Fruit fly (Drosophila melanogaster) whole organism, embryonic: ENCODE measurements around the gene Ublcp1.

ENCODE experiments used
- Ada2b ChIP-seq: fragments of 200-800 bp; sonication (Bioruptor generic); IDR thresholded peaks from 2 replicates; pipeline ENCODE4 v1.3.6; 2022; ENCODE audit warnings: missing biosample characterization, missing genetic modification characterization
- Bdp1 ChIP-seq: fragments of 200-800 bp; sonication (Bioruptor generic); optimal IDR thresholded peaks from 3 replicates; lab custom pipeline; 2016; ENCODE audit warnings: missing biosample characterization, missing genetic modification characterization
- C15 ChIP-seq: fragments of 200-800 bp; sonication (Bioruptor generic); IDR thresholded peaks from 3 replicates; pipeline ENCODE4 v1.3.6; 2022; ENCODE audit warnings: missing biosample characterization, missing genetic modification characterization
- CG10321 ChIP-seq: fragments of 200-800 bp; sonication (Bioruptor generic); IDR thresholded peaks from 2 replicates; pipeline ENCODE4 v1.3.6; 2022; ENCODE audit warnings: missing biosample characterization, missing genetic modification characterization
- CG11560 ChIP-seq: fragments of 200-800 bp; sonication (Bioruptor generic); IDR thresholded peaks from 3 replicates; pipeline ENCODE4 v1.3.6; 2022; ENCODE audit warnings: missing biosample characterization, missing genetic modification characterization
- CG12155 ChIP-seq: fragments of 200-800 bp; sonication (Bioruptor generic); optimal IDR thresholded peaks from 3 replicates; lab custom pipeline; 2016; ENCODE audit warnings: missing biosample characterization, missing genetic modification characterization
- CG13287 ChIP-seq: fragments of 200-800 bp; sonication (Bioruptor generic); IDR thresholded peaks from 2 replicates; pipeline ENCODE4 v1.3.6; 2022; ENCODE audit warnings: missing biosample characterization, missing genetic modification characterization; ENCODE audit not compliant: partially characterized antibody
- CG13424 ChIP-seq: fragments of 200-800 bp; sonication (Bioruptor generic); optimal IDR thresholded peaks from 2 replicates; lab custom pipeline; 2019; ENCODE audit warnings: missing biosample characterization, mild to moderate bottlenecking, missing genetic modification characterization, moderate library complexity
- CG13894 ChIP-seq: fragments of 200-800 bp; sonication (Bioruptor generic); optimal IDR thresholded peaks from 3 replicates; lab custom pipeline; 2018; ENCODE audit warnings: missing biosample characterization, mild to moderate bottlenecking, missing genetic modification characterization, moderate library complexity
- CG30403 ChIP-seq: fragments of 200-800 bp; sonication (Bioruptor generic); optimal IDR thresholded peaks from 3 replicates; lab custom pipeline; 2016; ENCODE audit warnings: missing biosample characterization, missing genetic modification characterization
- CG31365 ChIP-seq: fragments of 200-800 bp; sonication (Bioruptor generic); optimal IDR thresholded peaks from 2 replicates; lab custom pipeline; 2018; ENCODE audit warnings: missing biosample characterization, mild to moderate bottlenecking, missing genetic modification characterization
- CG3847 ChIP-seq: fragments of 200-800 bp; sonication (Bioruptor generic); IDR thresholded peaks from 2 replicates; pipeline ENCODE4 v1.3.6; 2022; ENCODE audit warnings: missing biosample characterization, missing genetic modification characterization
- CG4424 ChIP-seq: fragments of 200-800 bp; sonication (Bioruptor generic); optimal IDR thresholded peaks from 3 replicates; lab custom pipeline; 2016; ENCODE audit warnings: missing biosample characterization, missing genetic modification characterization
- CG8089 ChIP-seq: fragments of 200-800 bp; sonication (Bioruptor generic); optimal IDR thresholded peaks from 3 replicates; lab custom pipeline; 2016; ENCODE audit warnings: missing biosample characterization, missing genetic modification characterization
- CG8478 ChIP-seq: fragments of >200 bp; optimal IDR thresholded peaks from 2 replicates; lab custom pipeline; 2018
- CG9215 ChIP-seq: fragments of 200-800 bp; sonication (Bioruptor generic); IDR thresholded peaks from 2 replicates; pipeline ENCODE4 v1.3.6; 2022; ENCODE audit warnings: missing biosample characterization, missing genetic modification characterization
- CG9932 ChIP-seq: fragments of 200-800 bp; sonication (Bioruptor generic); IDR thresholded peaks from 2 replicates; pipeline ENCODE4 v1.3.6; 2022; ENCODE audit warnings: missing biosample characterization, missing genetic modification characterization
- CHES-1-like ChIP-seq: fragments of 200-800 bp; sonication (Bioruptor generic); optimal IDR thresholded peaks from 2 replicates; lab custom pipeline; 2016; ENCODE audit warnings: missing biosample characterization, missing genetic modification characterization
- Camta ChIP-seq: fragments of 200-800 bp; sonication (Bioruptor generic); optimal IDR thresholded peaks from 2 replicates; lab custom pipeline; 2016; ENCODE audit warnings: missing biosample characterization, missing genetic modification characterization
- Deaf1 ChIP-seq: fragments of 200-800 bp; optimal IDR thresholded peaks from 3 replicates; lab custom pipeline; 2019; ENCODE audit warnings: missing biosample characterization, mild to moderate bottlenecking, missing genetic modification characterization, moderate library complexity
- Dip2 ChIP-seq: fragments of 200-800 bp; sonication (Bioruptor generic); IDR thresholded peaks from 2 replicates; pipeline ENCODE4 v1.3.6; 2022; ENCODE audit warnings: missing biosample characterization, missing genetic modification characterization
- Dp ChIP-seq: fragments of 200-800 bp; sonication (Bioruptor generic); optimal IDR thresholded peaks from 2 replicates; lab custom pipeline; 2018; ENCODE audit warnings: missing biosample characterization, mild to moderate bottlenecking, missing genetic modification characterization, moderate library complexity
- Dref ChIP-seq: fragments of 200-800 bp; sonication (Bioruptor generic); IDR thresholded peaks from 2 replicates; pipeline ENCODE4 v1.3.6; 2022; ENCODE audit warnings: missing biosample characterization, missing genetic modification characterization
- Eip74EF ChIP-seq, 2 experiments: fragments of 200-800 bp in 1 of 2; fragments of >200 bp in 1 of 2; sonication (Bioruptor generic) in 1 of 2; optimal IDR thresholded peaks; 2 replicates each; lab custom pipeline; 2017 to 2019; ENCODE audit warnings: missing biosample characterization in 2 of 2, missing genetic modification characterization in 2 of 2, mild to moderate bottlenecking in 1 of 2, moderate library complexity in 1 of 2
- Ets97D ChIP-seq: fragments of 200-800 bp; sonication (Bioruptor generic); optimal IDR thresholded peaks from 3 replicates; lab custom pipeline; 2016; ENCODE audit warnings: missing biosample characterization, missing genetic modification characterization
- H2.0 ChIP-seq: fragments of 200-800 bp; sonication (Bioruptor generic); IDR thresholded peaks from 2 replicates; pipeline ENCODE4 v1.3.6; 2022; ENCODE audit warnings: missing biosample characterization, missing genetic modification characterization
- Hr39 ChIP-seq: fragments of >200 bp; optimal IDR thresholded peaks from 2 replicates; lab custom pipeline; 2017
- MESR4 ChIP-seq: fragments of 200-800 bp; sonication (Bioruptor generic); optimal IDR thresholded peaks from 2 replicates; lab custom pipeline; 2018; ENCODE audit warnings: missing biosample characterization, mild to moderate bottlenecking, missing genetic modification characterization, moderate library complexity
- Med ChIP-seq: fragments of 200-800 bp; sonication (Bioruptor generic); peaks from one replicate; lab custom pipeline; 2016; ENCODE audit warnings: missing biosample characterization, missing genetic modification characterization, mild to moderate bottlenecking, inconsistent platforms, moderate library complexity
- Meics ChIP-seq: fragments of 200-800 bp; sonication (Bioruptor generic); optimal IDR thresholded peaks from 2 replicates; lab custom pipeline; 2017; ENCODE audit warnings: missing biosample characterization, mild to moderate bottlenecking, missing genetic modification characterization
- Nf-YB ChIP-seq: fragments of 200-800 bp; sonication (Bioruptor generic); optimal IDR thresholded peaks from 3 replicates; lab custom pipeline; 2019; ENCODE audit warnings: missing biosample characterization, mild to moderate bottlenecking, missing genetic modification characterization, moderate library complexity
- Opbp ChIP-seq: fragments of 200-800 bp; sonication (Bioruptor generic); IDR thresholded peaks from 3 replicates; pipeline ENCODE4 v1.3.6; 2022; ENCODE audit warnings: missing biosample characterization, missing genetic modification characterization; ENCODE audit not compliant: partially characterized antibody
- Sox100B ChIP-seq: fragments of 200-800 bp; sonication (Bioruptor generic); optimal IDR thresholded peaks from 3 replicates; lab custom pipeline; 2018; ENCODE audit warnings: missing biosample characterization, mild to moderate bottlenecking, missing genetic modification characterization
- Taf1 ChIP-seq: fragments of 200-800 bp; sonication (Bioruptor generic); IDR thresholded peaks from 2 replicates; pipeline ENCODE4 v1.3.6; 2022; ENCODE audit warnings: missing biosample characterization, missing genetic modification characterization
- ap ChIP-seq: fragments of 200-800 bp; sonication (Bioruptor generic); IDR thresholded peaks from 2 replicates; pipeline ENCODE4 v1.3.6; 2022; ENCODE audit warnings: missing biosample characterization, missing genetic modification characterization
- bowl ChIP-seq: fragments of 200-800 bp; sonication (Bioruptor generic); IDR thresholded peaks from 2 replicates; pipeline ENCODE4 v1.3.6; 2022; ENCODE audit warnings: missing biosample characterization, missing genetic modification characterization
- dm ChIP-seq: fragments of 200-800 bp; sonication (Bioruptor generic); optimal IDR thresholded peaks from 3 replicates; lab custom pipeline; 2016; ENCODE audit warnings: missing biosample characterization, missing genetic modification characterization
- fu2 ChIP-seq: fragments of 200-800 bp; sonication (Bioruptor generic); optimal IDR thresholded peaks from 2 replicates; lab custom pipeline; 2016; ENCODE audit warnings: missing biosample characterization, missing genetic modification characterization
- grau ChIP-seq: fragments of 200-800 bp; optimal IDR thresholded peaks from 3 replicates; lab custom pipeline; 2019; ENCODE audit warnings: missing biosample characterization, mild to moderate bottlenecking, missing genetic modification characterization, moderate library complexity
- hbn ChIP-seq: fragments of 200-800 bp; sonication (Bioruptor generic); IDR thresholded peaks from 2 replicates; pipeline ENCODE4 v1.3.6; 2022; ENCODE audit warnings: missing biosample characterization, missing genetic modification characterization; ENCODE audit not compliant: partially characterized antibody
- lola ChIP-seq, 3 experiments: fragments of >200 bp in 2 of 3; fragments of 200-800 bp in 1 of 3; sonication (Bioruptor generic) in 1 of 3; optimal IDR thresholded peaks; 2 replicates each; lab custom pipeline; 2017 to 2019; ENCODE audit warnings: missing biosample characterization in 3 of 3, missing genetic modification characterization in 3 of 3, mild to moderate bottlenecking in 1 of 3, moderate library complexity in 1 of 3
- mam ChIP-seq: fragments of 200-800 bp; sonication (Bioruptor generic); optimal IDR thresholded peaks from 3 replicates; lab custom pipeline; 2016; ENCODE audit warnings: missing biosample characterization, missing genetic modification characterization
- mld ChIP-seq: fragments of 200-800 bp; sonication (Bioruptor generic); IDR thresholded peaks from 3 replicates; pipeline ENCODE4 v1.3.6; 2022; ENCODE audit warnings: missing biosample characterization, missing genetic modification characterization; ENCODE audit not compliant: partially characterized antibody
- otp ChIP-seq: fragments of 200-800 bp; sonication (Bioruptor generic); IDR thresholded peaks from 3 replicates; pipeline ENCODE4, ENCODE4 v1.3.6; 2022; ENCODE audit warnings: missing biosample characterization, missing genetic modification characterization
- pnt ChIP-seq: fragments of 200-800 bp; sonication (Bioruptor generic); optimal IDR thresholded peaks from 3 replicates; lab custom pipeline; 2016; ENCODE audit warnings: missing biosample characterization, missing genetic modification characterization
- repo ChIP-seq: fragments of 200-800 bp; sonication (Bioruptor generic); optimal IDR thresholded peaks from 2 replicates; lab custom pipeline; 2016; ENCODE audit warnings: missing biosample characterization, missing genetic modification characterization
- seq ChIP-seq: fragments of 200-800 bp; sonication (Bioruptor generic); IDR thresholded peaks from 2 replicates; pipeline ENCODE4 v1.3.6; 2022; ENCODE audit warnings: missing biosample characterization, missing genetic modification characterization
- toy ChIP-seq: fragments of 200-800 bp; sonication (Bioruptor generic); IDR thresholded peaks from 2 replicates; pipeline ENCODE4 v1.3.6; 2022; ENCODE audit warnings: missing biosample characterization, missing genetic modification characterization
- ttk ChIP-seq: fragments of 200-800 bp; sonication (Bioruptor generic); IDR thresholded peaks from 2 replicates; pipeline ENCODE4 v2.1.2; 2022; ENCODE audit warnings: missing biosample characterization, missing genetic modification characterization
- twi ChIP-seq: fragments of 200-800 bp; optimal IDR thresholded peaks from 2 replicates; lab custom pipeline; 2019; ENCODE audit warnings: missing biosample characterization, mild to moderate bottlenecking, missing genetic modification characterization, moderate library complexity

Ublcp1 gene

dm6 chr3R:23048690-23049118 lies 12.6 kb upstream of the Ublcp1 start (continued):
- peak; percentile 55; the same call in 1 of the 2 replicates for TF ChIP-seq seq (GFP tag; lab: Robert Waterston, UW)
- peak; percentile 59 for TF ChIP-seq Ada2b (GFP tag; lab: Robert Waterston, UW)
- no peak for TF ChIP-seq C15 (GFP tag; lab: Robert Waterston, UW)
- peak; percentile 21 for TF ChIP-seq Camta
- no peak for TF ChIP-seq CG10321 (GFP tag; lab: Robert Waterston, UW)
- no peak for TF ChIP-seq CG31365
- TF ChIP-seq H2.0 (GFP tag; lab: Robert Waterston, UW), result peak; percentile 52; the same call in 1 of the 2 replicates
- peak; percentile 58; the same call in 1 of the 2 replicates for TF ChIP-seq ttk
- TF ChIP-seq hbn, result no peak
- peak; percentile 85 for TF ChIP-seq Sox100B (GFP tag; lab: Kevin White, UChicago)
- TF ChIP-seq otp, result 0 out of 3 replicates have a peak, but pooled peaks have one; percentile 16
- no peak for TF ChIP-seq bowl (GFP tag; lab: Robert Waterston, UW)
- no peak for TF ChIP-seq CG13894
- TF ChIP-seq twi, result peak; percentile 24
- peak; percentile 83 for TF ChIP-seq grau (tag; lab: Kevin White, UChicago)
- TF ChIP-seq CG30403, result peak; percentile 82
- TF ChIP-seq CG3847 (GFP tag; lab: Robert Waterston, UW), result peak; percentile 43
- TF ChIP-seq Taf1, result no peak
- TF ChIP-seq mam (GFP tag; lab: Kevin White, UChicago), result peak; percentile 32
- TF ChIP-seq toy (GFP tag; lab: Robert Waterston, UW), result no peak
- peak; percentile 72 for TF ChIP-seq Meics (GFP tag; lab: Kevin White, UChicago)
- peak; percentile 47; the same call in 1 of the 2 replicates for TF ChIP-seq CG9932
- TF ChIP-seq Eip74EF (GFP tag; optimal IDR thresholded peaks at IDR 0.05; lab: Kevin White, UChicago), result peak in 1 of 2 experiments; percentile 83
- TF ChIP-seq repo (GFP tag; lab: Kevin White, UChicago), result peak; percentile 14
- peak in 1 of 3 experiments; percentile 56 for TF ChIP-seq lola (GFP tag; optimal IDR thresholded peaks at IDR 0.05; lab: Kevin White, UChicago)
- peak; percentile 57 for TF ChIP-seq Deaf1 (tag; lab: Kevin White, UChicago)
- TF ChIP-seq Hr39, result no peak
- TF ChIP-seq CHES-1-like (GFP tag; lab: Kevin White, UChicago), result no peak
- peak; percentile 88 for TF ChIP-seq CG13424
- TF ChIP-seq Dip2 (GFP tag; lab: Robert Waterston, UW), result no peak
- TF ChIP-seq Nf-YB (GFP tag; lab: Kevin White, UChicago), result peak; percentile 78
- peak; percentile 37 for TF ChIP-seq CG12155 (GFP tag; lab: Kevin White, UChicago)

dm6 chr3R:23051639-23052125 lies 9.6 kb upstream of the Ublcp1 start, which contains the start of gene Gr94a:
TSS of gene Gr94a (plus strand) at chr3R:23051689.
- TF ChIP-seq pnt (GFP tag; lab: Kevin White, UChicago), result no peak

DNA sequence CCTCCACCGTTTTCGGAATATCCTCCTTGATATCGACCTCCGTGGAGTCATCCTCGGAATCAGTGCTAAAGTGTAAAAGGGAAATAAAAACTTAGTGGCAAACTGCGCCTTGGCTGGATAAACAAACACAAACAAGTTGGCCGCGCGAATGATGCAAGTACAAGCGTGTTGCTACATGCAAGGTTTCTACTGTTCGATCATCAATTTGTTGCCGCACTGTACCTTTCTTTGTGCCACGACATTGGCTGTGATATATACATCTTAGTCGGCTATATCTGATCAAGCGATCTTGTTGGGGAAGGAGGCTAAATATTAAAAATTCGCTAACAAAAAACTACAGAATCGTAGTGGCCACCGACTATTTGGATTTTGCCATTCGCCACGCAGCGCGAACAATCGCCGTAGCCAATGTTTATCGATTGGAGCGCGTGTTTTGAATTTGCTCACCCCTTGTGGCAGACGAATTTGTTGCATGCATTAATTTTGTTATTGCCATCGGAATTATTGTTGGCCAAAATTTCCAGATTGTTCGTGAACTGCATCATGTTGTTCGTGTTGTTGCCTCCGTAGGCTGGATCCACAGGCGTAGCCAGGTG lies 8.1 kb upstream of the Ublcp1 start:
- peak; percentile 75 for TF ChIP-seq Dref (GFP tag; lab: Robert Waterston, UW)
- TF ChIP-seq Med (GFP tag; lab: Kevin White, UChicago), result peak; percentile 43
- peak; percentile 82 for TF ChIP-seq Dp (GFP tag; lab: Kevin White, UChicago)
- TF ChIP-seq CG9215 (GFP tag; lab: Robert Waterston, UW), result no peak
- TF ChIP-seq dm, result peak; percentile 60
- no peak for TF ChIP-seq CG4424 (GFP tag; lab: Kevin White, UChicago)
- TF ChIP-seq MESR4 (GFP tag; lab: Kevin White, UChicago), result peak; percentile 34
- no peak for TF ChIP-seq CG8089 (GFP tag; lab: Kevin White, UChicago)
- no peak for TF ChIP-seq Bdp1 (GFP tag; lab: Kevin White, UChicago)
- peak; percentile 5 for TF ChIP-seq CG13287 (GFP tag; lab: Robert Waterston, UW)
- no peak for TF ChIP-seq fu2 (GFP tag; lab: Kevin White, UChicago)
- no peak for TF ChIP-seq ap (GFP tag; lab: Robert Waterston, UW)
- no peak for TF ChIP-seq Ets97D (GFP tag; lab: Kevin White, UChicago)
- peak; percentile 75; the same call in 2 of the 3 replicates for TF ChIP-seq CG11560
- TF ChIP-seq Opbp, result peak; percentile 56; the same call in 2 of the 3 replicates
- TF ChIP-seq mld (GFP tag; lab: Robert Waterston, UW), result 0 out of 3 replicates have a peak, but pooled peaks have one; percentile 24
- TF ChIP-seq CG8478, result no peak
